Worm (Caenorhabditis elegans): Measurements from ENCODE around the gene F45E4.5.
A peak's percentile ranks its signal among the peaks of the same experiment; 100 is the strongest.

Gene F45E4.5

ce11 chrIV:7654212-7654778 is 25.5 kb upstream of the F45E4.5 start, which contains the start of gene nrde-4:
Gene nrde-4 (minus strand): TSS chrIV:7654262.
- TF ChIP-seq pha-4 (tag; optimal IDR thresholded peaks at IDR 0.05) (no peak), tbx-8 (GFP tag; optimal IDR thresholded peaks at IDR 0.05) (no peak), bed-3 (GFP tag; optimal IDR thresholded peaks at IDR 0.05) (peak; percentile 4), mep-1 (tag; optimal IDR thresholded peaks at IDR 0.05) (peak; percentile 86), cnd-1 (tag; optimal IDR thresholded peaks at IDR 0.05) (peak; percentile 30), drap-1 (GFP tag; optimal IDR thresholded peaks at IDR 0.05) (no peak), sptf-1 (tag; optimal IDR thresholded peaks at IDR 0.05) (peak; percentile 68), nhr-76 (tag; optimal IDR thresholded peaks at IDR 0.05) (no peak), mls-2 (tag; optimal IDR thresholded peaks at IDR 0.05) (peak; percentile 16), blmp-1 (tag; optimal IDR thresholded peaks at IDR 0.05) (peak; percentile 97), nhr-12 (tag; optimal IDR thresholded peaks at IDR 0.05) (no peak), ceh-39 (tag; optimal IDR thresholded peaks at IDR 0.05) (peak; percentile 14), ceh-83 (GFP tag; optimal IDR thresholded peaks at IDR 0.05) (no peak), elt-1 (tag; optimal IDR thresholded peaks at IDR 0.05; ENCODE audit: borderline replicate concordance, insufficient read depth) (peak; percentile 84), nhr-237 (tag; optimal IDR thresholded peaks at IDR 0.05) (peak; percentile 86), ztf-11 (tag; optimal IDR thresholded peaks at IDR 0.05) (no peak), flh-1 (GFP tag; optimal IDR thresholded peaks at IDR 0.05) (no peak), zip-8 (tag; optimal IDR thresholded peaks at IDR 0.05) (no peak), lin-13 (tag; optimal IDR thresholded peaks at IDR 0.05) (no peak), unc-120 (tag; optimal IDR thresholded peaks at IDR 0.05; ENCODE audit: poor library complexity, severe bottlenecking) (no peak), snpc-4 (tag; optimal IDR thresholded peaks at IDR 0.05) (no peak), elt-3 (tag; optimal IDR thresholded peaks at IDR 0.05) (no peak), lin-32 (GFP tag; optimal IDR thresholded peaks at IDR 0.05) (no peak), nhr-2 (tag; optimal IDR thresholded peaks at IDR 0.05) (no peak), ham-2 (GFP tag; optimal IDR thresholded peaks at IDR 0.05) (peak; percentile 75), unc-62 (GFP tag; optimal IDR thresholded peaks at IDR 0.05) (no peak), lsy-2 (tag; optimal IDR thresholded peaks at IDR 0.05) (peak; percentile 80), sem-2 (GFP tag; optimal IDR thresholded peaks at IDR 0.05) (no peak), mab-5 (tag; optimal IDR thresholded peaks at IDR 0.05) (no peak), ceh-43 (GFP tag; optimal IDR thresholded peaks at IDR 0.05) (no peak), hlh-1 (tag; optimal IDR thresholded peaks at IDR 0.05) (no peak), ces-1 (GFP tag; optimal IDR thresholded peaks at IDR 0.05) (peak; percentile 34), M03D4.4 (tag; optimal IDR thresholded peaks at IDR 0.05) (no peak), unc-39 (tag; optimal IDR thresholded peaks at IDR 0.05) (no peak), nhr-28 (tag; optimal IDR thresholded peaks at IDR 0.05) (no peak)

ce11 chrIV:7653198-7653597 is 24.4 kb upstream of the F45E4.5 start:
- TF ChIP-seq pha-4 (tag; optimal IDR thresholded peaks at IDR 0.05) (no peak), lsy-2 (tag; optimal IDR thresholded peaks at IDR 0.05) (no peak), blmp-1 (tag; optimal IDR thresholded peaks at IDR 0.05) (no peak), mab-5 (tag; optimal IDR thresholded peaks at IDR 0.05) (no peak), lin-32 (GFP tag; optimal IDR thresholded peaks at IDR 0.05) (no peak), elt-1 (tag; optimal IDR thresholded peaks at IDR 0.05; ENCODE audit: borderline replicate concordance, insufficient read depth) (no peak), mls-2 (tag; optimal IDR thresholded peaks at IDR 0.05) (no peak), zip-8 (tag; optimal IDR thresholded peaks at IDR 0.05) (no peak), sem-2 (GFP tag; optimal IDR thresholded peaks at IDR 0.05) (no peak), lin-13 (tag; optimal IDR thresholded peaks at IDR 0.05) (no peak), flh-1 (GFP tag; optimal IDR thresholded peaks at IDR 0.05) (no peak), elt-3 (tag; optimal IDR thresholded peaks at IDR 0.05) (no peak), ces-1 (GFP tag; optimal IDR thresholded peaks at IDR 0.05) (no peak), ztf-11 (tag; optimal IDR thresholded peaks at IDR 0.05) (no peak), unc-39 (tag; optimal IDR thresholded peaks at IDR 0.05) (no peak), ceh-43 (GFP tag; optimal IDR thresholded peaks at IDR 0.05) (no peak)

- no peak for TF ChIP-seq ceh-43 (GFP tag; optimal IDR thresholded peaks at IDR 0.05)
- no peak for TF ChIP-seq sem-2 (GFP tag; optimal IDR thresholded peaks at IDR 0.05)
- no peak for TF ChIP-seq lin-32 (GFP tag; optimal IDR thresholded peaks at IDR 0.05)
- no peak for TF ChIP-seq lin-13 (tag; optimal IDR thresholded peaks at IDR 0.05)
- no peak for TF ChIP-seq drap-1 (GFP tag; optimal IDR thresholded peaks at IDR 0.05)
- TF ChIP-seq snpc-4 (tag; optimal IDR thresholded peaks at IDR 0.05): no peak
- TF ChIP-seq cnd-1 (tag; optimal IDR thresholded peaks at IDR 0.05): no peak
- no peak for TF ChIP-seq tbx-8 (GFP tag; optimal IDR thresholded peaks at IDR 0.05)
Measured at ce11 chrIV:7651120-7651519, 22.3 kb upstream of the F45E4.5 start, which contains the start of gene cima-1. Gene cima-1 (plus strand): TSS chrIV:7651459.
